Worm (Caenorhabditis elegans): ENCODE measurements around the gene F42A10.9.

The F42A10.9 gene

DNA sequence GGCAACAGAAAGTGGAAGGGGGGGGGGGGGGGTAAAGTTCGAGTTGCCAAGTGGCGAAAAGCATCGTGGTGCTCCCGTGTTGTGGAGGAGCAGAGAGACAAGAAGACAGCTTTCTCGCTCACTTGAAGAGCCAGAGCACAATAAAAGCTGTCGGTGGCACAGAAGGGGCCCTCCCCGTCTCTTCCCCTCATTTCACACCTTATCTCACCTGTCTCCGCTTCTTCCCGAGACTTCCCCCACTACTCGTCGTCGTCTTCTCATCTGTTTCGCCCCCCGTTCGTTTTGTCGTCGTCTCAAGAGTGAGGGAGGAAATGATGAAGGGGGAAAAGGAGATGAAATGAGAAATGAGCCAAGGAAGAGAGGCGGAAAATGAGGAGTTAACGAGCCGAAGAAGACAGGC, 25.9 kb upstream of the F42A10.9 start:
- no peak for TF ChIP-seq ceh-79 (tag; optimal IDR thresholded peaks at IDR 0.05)
- peak; percentile 29; the same call in 1 of the 2 replicates for TF ChIP-seq dox-1 (GFP tag; IDR thresholded peaks at IDR 0.05)
- no peak for TF ChIP-seq nfyb-1 (GFP tag; IDR thresholded peaks at IDR 0.05)
- TF ChIP-seq egrh-3 (GFP tag; IDR thresholded peaks at IDR 0.05): peak; percentile 56; the same call in 1 of the 2 replicates
- TF ChIP-seq B0035.1 (tag; optimal IDR thresholded peaks at IDR 0.05): no peak
- no peak for TF ChIP-seq ceh-91 (GFP tag; IDR thresholded peaks at IDR 0.05)
- no peak for TF ChIP-seq ztf-6 (GFP tag; IDR thresholded peaks at IDR 0.05)
- TF ChIP-seq somi-1 (GFP tag; optimal IDR thresholded peaks at IDR 0.05): peak; percentile 40
- peak; percentile 90 for TF ChIP-seq zfh-2 (GFP tag; conservative IDR thresholded peaks at IDR 0.05)
- no peak for TF ChIP-seq egl-44 (GFP tag; IDR thresholded peaks at IDR 0.05)

DNA sequence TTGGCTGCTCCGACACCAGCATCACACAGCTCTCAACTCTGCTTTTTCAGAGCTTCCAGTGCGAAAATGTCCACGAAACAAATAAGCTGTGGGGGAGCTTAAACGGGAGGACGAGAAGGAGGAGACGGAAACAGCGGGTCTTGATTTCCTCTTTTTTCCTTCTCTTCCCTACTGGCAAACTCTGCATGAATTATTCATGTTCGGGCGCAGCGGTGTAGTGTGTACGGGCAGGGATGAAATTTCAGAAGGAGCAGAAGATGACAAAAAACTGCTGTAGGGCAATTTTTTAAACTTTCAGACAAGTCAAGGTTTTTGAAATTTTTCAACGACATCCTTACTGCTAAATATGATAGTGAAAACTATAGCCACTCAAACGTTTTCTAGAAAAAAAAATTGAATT, 25.0 kb upstream of the F42A10.9 start:
- TF ChIP-seq zfh-2 (GFP tag; conservative IDR thresholded peaks at IDR 0.05) (peak; percentile 20; the same call in 1 of the 2 replicates), mxl-1 (tag; optimal IDR thresholded peaks at IDR 0.05) (no peak), snpc-3.4 (tag; optimal IDR thresholded peaks at IDR 0.05) (no peak), repo-1 (tag; optimal IDR thresholded peaks at IDR 0.05) (no peak), lin-54 (GFP tag; optimal IDR thresholded peaks at IDR 0.05) (no peak), egl-18 (GFP tag; IDR thresholded peaks at IDR 0.05) (no peak), lin-40 (tag; optimal IDR thresholded peaks at IDR 0.05) (no peak), F37B4.10 (GFP tag; IDR thresholded peaks at IDR 0.05) (no peak)

DNA sequence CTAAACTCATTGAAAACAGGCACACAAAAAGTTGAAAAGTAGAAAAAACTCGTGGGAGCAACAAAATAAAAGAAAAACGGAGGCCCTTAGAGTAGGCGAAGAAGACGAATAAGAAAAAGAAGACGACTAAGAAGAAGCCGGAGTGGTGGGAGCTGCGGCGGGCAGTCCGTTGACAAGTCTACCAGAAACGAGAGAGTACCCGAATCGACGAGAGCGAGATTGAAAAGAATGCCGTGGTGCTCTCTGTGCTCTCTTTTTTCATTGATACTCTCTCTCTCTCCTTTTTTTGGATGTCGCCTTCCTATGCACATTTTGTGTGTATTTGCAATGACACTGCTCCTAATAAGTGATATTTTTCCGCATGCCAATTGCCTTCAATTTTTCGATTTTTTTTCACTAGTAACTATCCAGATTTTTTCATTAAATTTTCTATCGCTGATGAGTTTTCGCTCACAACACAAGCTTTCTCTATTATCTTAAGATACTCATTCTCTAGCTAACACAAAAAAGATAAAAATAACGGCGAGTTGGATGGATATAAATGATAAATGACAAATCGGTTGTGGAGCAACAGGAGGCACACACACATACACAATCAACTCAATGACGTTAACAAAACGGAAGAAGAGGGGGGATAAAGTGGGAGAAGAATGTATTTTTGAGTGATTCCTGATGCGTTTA, 24.3 kb upstream of the F42A10.9 start:
- TF ChIP-seq nhr-80 (tag; optimal IDR thresholded peaks at IDR 0.05) (peak; percentile 36), hmg-1.2 (GFP tag; IDR thresholded peaks at IDR 0.05) (peak; percentile 38; the same call in 1 of the 2 replicates), zfh-2 (GFP tag; conservative IDR thresholded peaks at IDR 0.05) (peak; percentile 44; the same call in 1 of the 2 replicates), Y95B8A.8 (GFP tag; IDR thresholded peaks at IDR 0.05) (no peak), K12H6.12 (tag; optimal IDR thresholded peaks at IDR 0.05) (peak; percentile 51), K11D2.4 (GFP tag; IDR thresholded peaks at IDR 0.05) (no peak)

DNA sequence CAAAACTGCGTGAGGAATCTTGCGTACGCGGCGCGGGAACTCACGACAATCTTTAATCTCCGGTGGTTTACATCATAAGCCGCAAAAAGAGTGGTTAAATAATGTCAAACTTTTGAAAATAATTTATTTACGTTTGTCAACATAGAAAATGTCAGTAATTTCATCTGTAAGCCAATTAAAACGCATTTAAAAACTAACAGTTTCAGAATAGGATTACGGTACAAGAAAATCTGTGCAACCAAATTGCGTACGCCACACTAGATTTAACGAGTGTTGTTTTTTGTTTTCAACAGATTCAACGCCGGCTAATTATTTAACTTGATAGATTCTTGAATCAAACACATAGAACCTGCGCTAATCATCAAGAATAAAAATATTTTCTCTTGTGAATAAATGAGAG, 23.6 kb upstream of the F42A10.9 start:
- 0 out of 2 replicates have a peak, but pooled peaks have one; percentile 11 for TF ChIP-seq hmg-1.2 (GFP tag; IDR thresholded peaks at IDR 0.05)
- peak; percentile 52; the same call in 1 of the 2 replicates for TF ChIP-seq D2030.7 (GFP tag; IDR thresholded peaks at IDR 0.05)
- TF ChIP-seq xnd-1 (tag; optimal IDR thresholded peaks at IDR 0.05): peak; percentile 83
- no peak for TF ChIP-seq B0019.2 (GFP tag; conservative IDR thresholded peaks at IDR 0.05)
- TF ChIP-seq F33H1.4 (GFP tag; IDR thresholded peaks at IDR 0.05): peak; percentile 32; the same call in 1 of the 2 replicates
- TF ChIP-seq madf-6 (GFP tag; IDR thresholded peaks at IDR 0.05): peak; percentile 73
- peak; percentile 47 for TF ChIP-seq snpc-3.4 (tag; optimal IDR thresholded peaks at IDR 0.05)
- TF ChIP-seq madf-8 (GFP tag; conservative IDR thresholded peaks at IDR 0.05): peak; percentile 24; the same call in 1 of the 2 replicates
- TF ChIP-seq him-1 (tag; optimal IDR thresholded peaks at IDR 0.05): peak; percentile 29
- TF ChIP-seq lin-26 (GFP tag; IDR thresholded peaks at IDR 0.05): no peak
- TF ChIP-seq athp-1 (tag; optimal IDR thresholded peaks at IDR 0.05): peak; percentile 92
- TF ChIP-seq lsl-1 (GFP tag; optimal IDR thresholded peaks at IDR 0.05): peak; percentile 91
- no peak for TF ChIP-seq K11D2.4 (GFP tag; IDR thresholded peaks at IDR 0.05)

Measured in whole organism, young adult.